Fruit fly (Drosophila melanogaster) whole organism, embryonic: ENCODE results near the gene CG10863.

ENCODE experiments used
- Blimp-1 ChIP-seq: fragments of 200-800 bp; sonication (Bioruptor generic); optimal IDR thresholded peaks from 3 replicates; lab custom pipeline; 2018; ENCODE audit warnings: missing biosample characterization, missing genetic modification characterization, mild to moderate bottlenecking, moderate library complexity, missing genetic modification reagents
- CG10366 ChIP-seq: fragments of 200-800 bp; sonication (Bioruptor generic); IDR thresholded peaks from 2 replicates; pipeline ENCODE4 v1.3.6; 2022; ENCODE audit warnings: missing biosample characterization, missing genetic modification characterization
- CG11456 ChIP-seq: fragments of 200-800 bp; sonication (Bioruptor generic); IDR thresholded peaks from 3 replicates; pipeline ENCODE4 v1.3.6; 2022; ENCODE audit warnings: missing biosample characterization, missing genetic modification characterization
- CG12659 ChIP-seq: fragments of 200-800 bp; sonication (Bioruptor generic); optimal IDR thresholded peaks from 3 replicates; lab custom pipeline; 2017; ENCODE audit warnings: mild to moderate bottlenecking, missing biosample characterization, missing genetic modification reagents, missing genetic modification characterization
- CG14860 ChIP-seq: fragments of 200-800 bp; sonication (Bioruptor generic); IDR thresholded peaks from 3 replicates; pipeline ENCODE4 v1.3.6; 2022; ENCODE audit warnings: missing biosample characterization, missing genetic modification characterization; ENCODE audit not compliant: partially characterized antibody
- CG15011 ChIP-seq: fragments of 200-800 bp; sonication (Bioruptor generic); optimal IDR thresholded peaks from 3 replicates; lab custom pipeline; 2018; ENCODE audit warnings: missing biosample characterization, mild to moderate bottlenecking, missing genetic modification characterization
- CG16815 ChIP-seq: fragments of 200-800 bp; sonication (Bioruptor generic); optimal IDR thresholded peaks from 3 replicates; lab custom pipeline; 2017; ENCODE audit warnings: missing biosample characterization, mild to moderate bottlenecking, missing genetic modification characterization
- CG17568 ChIP-seq: fragments of 200-800 bp; sonication (Bioruptor generic); optimal IDR thresholded peaks from 2 replicates; lab custom pipeline; 2018; ENCODE audit warnings: missing biosample characterization, mild to moderate bottlenecking, missing genetic modification characterization, moderate library complexity
- CG17612 ChIP-seq: fragments of 200-800 bp; sonication (Bioruptor generic); IDR thresholded peaks from 2 replicates; pipeline ENCODE4 v1.3.6; 2022; ENCODE audit warnings: missing biosample characterization, missing genetic modification characterization
- CG17912 ChIP-seq: fragments of 200-800 bp; sonication (Bioruptor generic); optimal IDR thresholded peaks from 2 replicates; lab custom pipeline; 2018; ENCODE audit warnings: missing biosample characterization, mild to moderate bottlenecking, missing genetic modification characterization
- CG2202 ChIP-seq: fragments of 200-800 bp; sonication (Bioruptor generic); optimal IDR thresholded peaks from 2 replicates; lab custom pipeline; 2018; ENCODE audit warnings: missing biosample characterization, mild to moderate bottlenecking, missing genetic modification characterization
- CG6689 ChIP-seq: fragments of 200-800 bp; sonication (Bioruptor generic); IDR thresholded peaks from 2 replicates; pipeline ENCODE4 v1.3.6; 2022; ENCODE audit warnings: missing biosample characterization, missing genetic modification characterization
- CG6813 ChIP-seq: fragments of 200-800 bp; sonication (Bioruptor generic); optimal IDR thresholded peaks from 2 replicates; lab custom pipeline; 2017; ENCODE audit warnings: missing biosample characterization, missing genetic modification characterization, mild to moderate bottlenecking, moderate library complexity, missing genetic modification reagents
- CG7928 ChIP-seq: fragments of 200-800 bp; sonication (Bioruptor generic); optimal IDR thresholded peaks from 2 replicates; lab custom pipeline; 2017; ENCODE audit warnings: missing biosample characterization, mild to moderate bottlenecking, missing genetic modification characterization
- CG8089 ChIP-seq: fragments of 200-800 bp; sonication (Bioruptor generic); optimal IDR thresholded peaks from 3 replicates; lab custom pipeline; 2016; ENCODE audit warnings: missing biosample characterization, missing genetic modification characterization
- CG9437 ChIP-seq: fragments of 200-800 bp; sonication (Bioruptor generic); optimal IDR thresholded peaks from 2 replicates; lab custom pipeline; 2018; ENCODE audit warnings: missing biosample characterization, mild to moderate bottlenecking, missing genetic modification characterization
- CG9727 ChIP-seq: fragments of 200-800 bp; sonication (Bioruptor generic); optimal IDR thresholded peaks from 3 replicates; lab custom pipeline; 2017; ENCODE audit warnings: missing biosample characterization, mild to moderate bottlenecking, missing genetic modification characterization
- CrebB ChIP-seq: fragments of 200-800 bp; sonication (Bioruptor generic); optimal IDR thresholded peaks from 3 replicates; lab custom pipeline; 2018; ENCODE audit warnings: missing biosample characterization, mild to moderate bottlenecking, missing genetic modification characterization
- D ChIP-seq, 2 experiments: fragments of 200-800 bp in 1 of 2; fragments of >200 bp in 1 of 2; sonication (Bioruptor generic) in 1 of 2; optimal IDR thresholded peaks; 2 replicates in 1 of 2; 3 replicates in 1 of 2; lab custom pipeline; 2017; ENCODE audit warnings: mild to moderate bottlenecking in 1 of 2, missing biosample characterization in 1 of 2, missing genetic modification characterization in 1 of 2, missing genetic modification reagents in 1 of 2
- D19B ChIP-seq: fragments of 200-800 bp; sonication (Bioruptor generic); optimal IDR thresholded peaks from 2 replicates; lab custom pipeline; 2017; ENCODE audit warnings: missing biosample characterization, mild to moderate bottlenecking, missing genetic modification characterization
- Deaf1 ChIP-seq: fragments of 200-800 bp; optimal IDR thresholded peaks from 3 replicates; lab custom pipeline; 2019; ENCODE audit warnings: missing biosample characterization, mild to moderate bottlenecking, missing genetic modification characterization, moderate library complexity
- Dip3 ChIP-seq: fragments of 200-800 bp; sonication (Bioruptor generic); optimal IDR thresholded peaks from 3 replicates; lab custom pipeline; 2016; ENCODE audit warnings: missing biosample characterization, missing genetic modification characterization
- MBD-R2 ChIP-seq: fragments of 200-800 bp; sonication (Bioruptor generic); IDR thresholded peaks from 2 replicates; pipeline ENCODE4 v1.3.6; 2022; ENCODE audit warnings: missing biosample characterization, missing genetic modification characterization
- MTF-1 ChIP-seq: fragments of 200-800 bp; sonication (Bioruptor generic); optimal IDR thresholded peaks from 2 replicates; lab custom pipeline; 2018; ENCODE audit warnings: missing biosample characterization, mild to moderate bottlenecking, missing genetic modification characterization, borderline replicate concordance
- Meics ChIP-seq: fragments of 200-800 bp; sonication (Bioruptor generic); optimal IDR thresholded peaks from 2 replicates; lab custom pipeline; 2017; ENCODE audit warnings: missing biosample characterization, mild to moderate bottlenecking, missing genetic modification characterization
- Ravus ChIP-seq: fragments of 200-800 bp; sonication (Bioruptor generic); IDR thresholded peaks from 2 replicates; pipeline ENCODE4 v1.3.6; 2022; ENCODE audit warnings: missing biosample characterization, missing genetic modification characterization
- Sin3A ChIP-seq: fragments of >200 bp; optimal IDR thresholded peaks from 2 replicates; lab custom pipeline; 2018
- al ChIP-seq: fragments of 200-800 bp; sonication (Bioruptor generic); IDR thresholded peaks from 2 replicates; pipeline ENCODE4 v1.3.6; 2022; ENCODE audit warnings: missing biosample characterization, missing genetic modification characterization
- bab2 ChIP-seq: fragments of 200-800 bp; sonication (Bioruptor generic); optimal IDR thresholded peaks from 2 replicates; lab custom pipeline; 2016; ENCODE audit warnings: missing biosample characterization, missing genetic modification characterization
- chinmo ChIP-seq: fragments of 200-800 bp; sonication (Bioruptor generic); IDR thresholded peaks from 4 replicates; pipeline ENCODE4 v1.3.6; 2022; ENCODE audit warnings: missing biosample characterization, missing genetic modification characterization; ENCODE audit not compliant: partially characterized antibody
- chn ChIP-seq: fragments of 200-800 bp; sonication (Bioruptor generic); optimal IDR thresholded peaks from 2 replicates; lab custom pipeline; 2016; ENCODE audit warnings: missing biosample characterization, missing genetic modification characterization
- croc ChIP-seq: fragments of 200-800 bp; sonication (Bioruptor generic); conservative IDR thresholded peaks from 3 replicates; pipeline ENCODE4 v1.3.6; 2022; ENCODE audit warnings: missing biosample characterization, missing genetic modification characterization
- dmrt11E ChIP-seq: fragments of 200-800 bp; sonication (Bioruptor generic); optimal IDR thresholded peaks from 3 replicates; lab custom pipeline; 2018; ENCODE audit warnings: missing biosample characterization, mild to moderate bottlenecking, missing genetic modification characterization, moderate library complexity
- dmrt99B ChIP-seq: fragments of 200-800 bp; sonication (Bioruptor generic); optimal IDR thresholded peaks from 2 replicates; lab custom pipeline; 2018; ENCODE audit warnings: missing biosample characterization, mild to moderate bottlenecking, missing genetic modification characterization, moderate library complexity
- dpn ChIP-seq, 2 experiments: fragments of 200-800 bp; sonication (Bioruptor generic); optimal IDR thresholded peaks; 3 replicates each; lab custom pipeline; 2016; ENCODE audit warnings: missing biosample characterization in 2 of 2, missing genetic modification characterization in 2 of 2
- en ChIP-seq: fragments of 200-800 bp; sonication (Bioruptor generic); optimal IDR thresholded peaks from 2 replicates; lab custom pipeline; 2016; ENCODE audit warnings: missing biosample characterization, missing genetic modification characterization
- gfzf ChIP-seq: fragments of 200-800 bp; sonication (Bioruptor generic); optimal IDR thresholded peaks from 2 replicates; lab custom pipeline; 2016; ENCODE audit warnings: missing biosample characterization, mild to moderate bottlenecking, missing genetic modification characterization, moderate library complexity
- grau ChIP-seq: fragments of 200-800 bp; optimal IDR thresholded peaks from 3 replicates; lab custom pipeline; 2019; ENCODE audit warnings: missing biosample characterization, mild to moderate bottlenecking, missing genetic modification characterization, moderate library complexity
- hkb ChIP-seq, 2 experiments: fragments of 200-800 bp in 1 of 2; fragments of >200 bp in 1 of 2; sonication (Bioruptor generic) in 1 of 2; IDR thresholded peaks in 1 of 2; optimal IDR thresholded peaks in 1 of 2; 2 replicates each; pipeline versions ENCODE4 v1.3.6 to Lab custom; 2017 to 2022; ENCODE audit warnings: missing biosample characterization in 1 of 2, missing genetic modification characterization in 1 of 2
- klu ChIP-seq: fragments of 200-800 bp; sonication (Bioruptor generic); IDR thresholded peaks from 2 replicates; pipeline ENCODE4 v1.3.6; 2022; ENCODE audit warnings: missing biosample characterization, missing genetic modification characterization
- lilli ChIP-seq: fragments of 200-800 bp; sonication (Bioruptor generic); optimal IDR thresholded peaks from 3 replicates; lab custom pipeline; 2016; ENCODE audit warnings: missing biosample characterization, missing genetic modification characterization
- lola ChIP-seq, 3 experiments: fragments of >200 bp in 2 of 3; fragments of 200-800 bp in 1 of 3; sonication (Bioruptor generic) in 1 of 3; optimal IDR thresholded peaks; 2 replicates each; lab custom pipeline; 2017 to 2019; ENCODE audit warnings: missing biosample characterization in 3 of 3, missing genetic modification characterization in 3 of 3, mild to moderate bottlenecking in 1 of 3, moderate library complexity in 1 of 3
- mld ChIP-seq: fragments of 200-800 bp; sonication (Bioruptor generic); IDR thresholded peaks from 3 replicates; pipeline ENCODE4 v1.3.6; 2022; ENCODE audit warnings: missing biosample characterization, missing genetic modification characterization; ENCODE audit not compliant: partially characterized antibody
- pnt ChIP-seq: fragments of 200-800 bp; sonication (Bioruptor generic); optimal IDR thresholded peaks from 3 replicates; lab custom pipeline; 2016; ENCODE audit warnings: missing biosample characterization, missing genetic modification characterization
- prd ChIP-seq, 3 experiments: fragments of >200 bp in 2 of 3; fragments of 200-800 bp in 1 of 3; sonication (Bioruptor generic) in 1 of 3; optimal IDR thresholded peaks in 2 of 3; IDR thresholded peaks in 1 of 3; 2 replicates in 2 of 3; 3 replicates in 1 of 3; pipeline versions ENCODE4 v1.3.6 to Lab custom; 2017 to 2022; ENCODE audit warnings: missing biosample characterization in 1 of 3, missing genetic modification characterization in 1 of 3
- run ChIP-seq: fragments of 200-800 bp; sonication (Bioruptor generic); optimal IDR thresholded peaks from 3 replicates; lab custom pipeline; 2018; ENCODE audit warnings: missing biosample characterization, mild to moderate bottlenecking, missing genetic modification characterization
- ttk ChIP-seq: fragments of 200-800 bp; sonication (Bioruptor generic); IDR thresholded peaks from 2 replicates; pipeline ENCODE4 v2.1.2; 2022; ENCODE audit warnings: missing biosample characterization, missing genetic modification characterization

The CG10863 gene

DNA sequence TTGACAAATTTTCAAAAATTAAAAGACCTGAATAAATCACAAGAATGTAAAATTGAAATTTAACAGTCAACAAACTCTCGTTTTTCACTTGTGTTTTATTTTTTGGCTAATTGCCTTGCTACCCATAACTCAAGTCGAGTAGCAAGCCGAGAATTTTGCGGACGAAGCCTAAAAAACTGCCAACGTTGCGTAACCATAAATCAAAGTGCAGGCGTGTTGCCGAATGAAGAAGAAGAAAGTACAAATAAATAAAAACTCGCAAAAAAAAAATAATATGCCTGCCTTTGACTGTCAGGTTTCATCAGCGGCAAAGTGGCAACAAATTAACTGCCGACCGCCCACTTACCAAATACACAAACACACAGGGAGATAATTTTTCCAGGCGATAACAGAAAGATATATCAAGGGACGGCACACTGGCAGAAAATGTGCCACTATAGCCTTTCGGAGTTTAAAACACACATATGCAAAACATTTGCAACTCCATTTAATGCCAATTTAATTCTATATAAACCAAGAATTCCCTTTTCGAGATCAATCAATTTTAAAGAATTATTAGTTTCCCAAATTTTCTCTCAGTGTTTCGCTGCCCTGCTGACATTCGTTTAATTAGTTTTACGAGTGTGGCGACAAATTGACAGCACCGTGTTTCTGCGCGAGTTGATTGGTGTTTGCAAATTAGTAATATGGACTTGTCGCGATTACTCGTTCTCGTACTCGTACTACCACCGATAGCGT is 13.9 kb downstream of the CG10863 start (continued):
- TF ChIP-seq D19B (GFP tag; lab: Kevin White, UChicago) (peak; percentile 75), CG8089 (GFP tag; lab: Kevin White, UChicago) (peak; percentile 57), CG12659 (peak; percentile 94), chinmo (no peak), en (GFP tag; lab: Kevin White, UChicago) (peak; percentile 41), croc (GFP tag; lab: Robert Waterston, UW) (peak; percentile 27; the same call in 1 of the 3 replicates), grau (tag; lab: Kevin White, UChicago) (peak; percentile 89), gfzf (no peak), dmrt99B (tag; lab: Kevin White, UChicago) (peak; percentile 85), Blimp-1 (GFP tag; lab: Kevin White, UChicago) (no peak), klu (GFP tag; lab: Robert Waterston, UW) (peak; percentile 79), hkb (optimal IDR thresholded peaks at IDR 0.05; lab: Kevin White, UChicago) (no peak), hkb (GFP tag; IDR thresholded peaks at IDR 0.05; lab: Robert Waterston, UW) (peak; percentile 93), D (optimal IDR thresholded peaks at IDR 0.05; lab: Kevin White, UChicago) (no peak), D (GFP tag; optimal IDR thresholded peaks at IDR 0.05; lab: Kevin White, UChicago) (peak; percentile 40), dpn (GFP tag; optimal IDR thresholded peaks at IDR 0.05; lab: Kevin White, UChicago) (peak; percentile 86 to 89), CG6689 (GFP tag; lab: Robert Waterston, UW) (peak; percentile 75), lola (GFP tag; optimal IDR thresholded peaks at IDR 0.05; lab: Kevin White, UChicago) (no peak), CG17912 (GFP tag; lab: Kevin White, UChicago) (peak; percentile 20), Ravus (GFP tag; lab: Robert Waterston, UW) (peak; percentile 75), bab2 (GFP tag; lab: Kevin White, UChicago) (peak; percentile 89), Dip3 (peak; percentile 89), Deaf1 (tag; lab: Kevin White, UChicago) (peak; percentile 55), CG9437 (GFP tag; lab: Kevin White, UChicago) (peak; percentile 63), CG15011 (GFP tag; lab: Kevin White, UChicago) (peak; percentile 84), MBD-R2 (GFP tag; lab: Robert Waterston, UW) (peak; percentile 83; the same call in 1 of the 2 replicates), run (tag; lab: Kevin White, UChicago) (peak; percentile 54), CG2202 (tag; lab: Kevin White, UChicago) (peak; percentile 5), lilli (peak; percentile 95), CG6813 (peak; percentile 77), mld (GFP tag; lab: Robert Waterston, UW) (no peak), pnt (GFP tag; lab: Kevin White, UChicago) (peak; percentile 60), chn (GFP tag; lab: Kevin White, UChicago) (peak; percentile 84), dmrt11E (tag; lab: Kevin White, UChicago) (no peak), Meics (peak; percentile 93), CrebB (tag; lab: Kevin White, UChicago) (peak; percentile 85), CG9727 (peak; percentile 88), CG11456 (GFP tag; lab: Robert Waterston, UW) (peak; percentile 90), ttk (GFP tag; lab: Robert Waterston, UW) (peak; percentile 75), CG17612 (GFP tag; lab: Robert Waterston, UW) (peak; percentile 71; the same call in 1 of the 2 replicates), CG7928 (GFP tag; lab: Kevin White, UChicago) (peak; percentile 57), al (GFP tag; lab: Robert Waterston, UW) (peak; percentile 84), MTF-1 (GFP tag; lab: Kevin White, UChicago) (peak; percentile 67), CG17568 (peak; percentile 72), prd (optimal IDR thresholded peaks at IDR 0.05; lab: Kevin White, UChicago) (no peak), prd (GFP tag; IDR thresholded peaks at IDR 0.05; lab: Robert Waterston, UW) (peak; percentile 89), CG14860 (no peak), Sin3A (lab: Kevin White, UChicago) (no peak), CG10366 (GFP tag; lab: Robert Waterston, UW) (peak; percentile 90), CG16815 (GFP tag; lab: Kevin White, UChicago) (peak; percentile 74)
